Fruit fly (Drosophila melanogaster) whole organism, pupa: ENCODE data around the gene tws.

Experiments used
- CG10348 ChIP-seq: fragments of 200-800 bp; sonication (Bioruptor generic); IDR thresholded peaks from 2 replicates; pipeline ENCODE4 v1.3.6; 2022; ENCODE audit warnings: missing biosample characterization, missing genetic modification characterization
- CG13204 ChIP-seq: fragments of 200-800 bp; sonication (Bioruptor generic); optimal IDR thresholded peaks from 2 replicates; lab custom pipeline; 2018; ENCODE audit warnings: missing biosample characterization, mild to moderate bottlenecking, missing genetic modification characterization, moderate library complexity
- CG4496 ChIP-seq: fragments of 200-800 bp; sonication (Bioruptor generic); IDR thresholded peaks from 3 replicates; pipeline ENCODE4 v1.3.6; 2022; ENCODE audit warnings: missing biosample characterization, missing genetic modification characterization
- Pif1B ChIP-seq: fragments of 200-800 bp; sonication (Bioruptor generic); optimal IDR thresholded peaks from 3 replicates; lab custom pipeline; 2016; ENCODE audit warnings: missing biosample characterization, missing genetic modification characterization

dm6 chr3R:10168483-10169064 lies 29.0 kb upstream of the tws start:
- TF ChIP-seq CG10348 (GFP tag; lab: Robert Waterston, UW) (no peak), CG13204 (GFP tag; lab: Kevin White, UChicago) (no peak), CG4496 (GFP tag; lab: Robert Waterston, UW) (peak; percentile 45; the same call in 1 of the 3 replicates), Pif1B (GFP tag; lab: Kevin White, UChicago) (peak; percentile 28)
